Fruit fly (Drosophila melanogaster) S2 (cell line): ENCODE results near the gene Reg-2.

Experiments used
- CG8478 ChIP-seq: fragments of >200 bp; optimal IDR thresholded peaks from 2 replicates; lab custom pipeline; 2018
- CTCF ChIP-seq, 2 experiments: fragments of >200 bp; optimal IDR thresholded peaks; 2 replicates each; lab custom pipeline; 2018

- TF ChIP-seq CG8478 (lab: Kevin White, UChicago), result no peak
- TF ChIP-seq CTCF (optimal IDR thresholded peaks at IDR 0.05; lab: Kevin White, UChicago), result no peak
These were observed 25.7 kb upstream of the Reg-2 start for dm6 chr3L:632058-632457.
